Fruit fly (Drosophila melanogaster) S2 (cell line): ENCODE results near the gene Ilp6.

Experiments used
- CG8478 ChIP-seq: fragments of >200 bp; optimal IDR thresholded peaks from 2 replicates; lab custom pipeline; 2018
- CTCF ChIP-seq, 2 experiments: fragments of >200 bp; optimal IDR thresholded peaks; 2 replicates each; lab custom pipeline; 2018

- TF ChIP-seq CG8478 (no peak), CTCF (optimal IDR thresholded peaks at IDR 0.05; lab: Kevin White, UChicago) (no peak)
Observed at dm6 chrX:2301613-2302522, 32.6 kb downstream of the Ilp6 start.
